Fruit fly (Drosophila melanogaster) whole organism, embryonic: ENCODE measurements around the gene CG32488.

Experiments
- Atf3 ChIP-seq: fragments of 200-800 bp; sonication (Bioruptor generic); optimal IDR thresholded peaks from 3 replicates; lab custom pipeline; 2016; ENCODE audit warnings: missing biosample characterization, missing genetic modification characterization
- B-H2 ChIP-seq: fragments of 200-800 bp; sonication (Bioruptor generic); optimal IDR thresholded peaks from 2 replicates; lab custom pipeline; 2018; ENCODE audit warnings: missing biosample characterization, mild to moderate bottlenecking, missing genetic modification characterization
- Bteb2 ChIP-seq: fragments of 200-800 bp; sonication (Bioruptor generic); optimal IDR thresholded peaks from 2 replicates; lab custom pipeline; 2016; ENCODE audit warnings: missing biosample characterization, missing genetic modification characterization
- CG10209 ChIP-seq: fragments of 200-800 bp; sonication (Bioruptor generic); optimal IDR thresholded peaks from 3 replicates; lab custom pipeline; 2017; ENCODE audit warnings: missing biosample characterization, mild to moderate bottlenecking, missing genetic modification characterization, missing genetic modification reagents
- CG11093 ChIP-seq: fragments of 200-800 bp; sonication (Bioruptor generic); IDR thresholded peaks from 3 replicates; pipeline ENCODE4 v1.3.6; 2022; ENCODE audit warnings: missing biosample characterization, missing genetic modification characterization
- CG13287 ChIP-seq: fragments of 200-800 bp; sonication (Bioruptor generic); IDR thresholded peaks from 2 replicates; pipeline ENCODE4 v1.3.6; 2022; ENCODE audit warnings: missing biosample characterization, missing genetic modification characterization; ENCODE audit not compliant: partially characterized antibody
- CG14050 ChIP-seq: fragments of 200-800 bp; sonication (Bioruptor generic); IDR thresholded peaks from 3 replicates; pipeline ENCODE4 v1.3.6; 2022; ENCODE audit warnings: missing biosample characterization, missing genetic modification characterization
- CG17359 ChIP-seq: fragments of 200-800 bp; sonication (Bioruptor generic); optimal IDR thresholded peaks from 3 replicates; lab custom pipeline; 2018; ENCODE audit warnings: missing biosample characterization, mild to moderate bottlenecking, missing genetic modification characterization, moderate library complexity
- CG1792 ChIP-seq: fragments of 200-800 bp; sonication (Bioruptor generic); optimal IDR thresholded peaks from 2 replicates; lab custom pipeline; 2016; ENCODE audit warnings: missing biosample characterization, missing genetic modification characterization
- CG18619 ChIP-seq: fragments of 200-800 bp; sonication (Bioruptor generic); optimal IDR thresholded peaks from 3 replicates; lab custom pipeline; 2017; ENCODE audit warnings: missing biosample characterization, mild to moderate bottlenecking, missing genetic modification characterization
- CG34224 ChIP-seq: fragments of 200-800 bp; sonication (Bioruptor generic); IDR thresholded peaks from 3 replicates; pipeline ENCODE4 v1.3.6; 2022; ENCODE audit warnings: missing biosample characterization, missing genetic modification characterization; ENCODE audit not compliant: partially characterized antibody
- CG5180 ChIP-seq: fragments of 200-800 bp; sonication (Bioruptor generic); optimal IDR thresholded peaks from 3 replicates; lab custom pipeline; 2017; ENCODE audit warnings: missing biosample characterization, missing genetic modification characterization, mild to moderate bottlenecking, moderate library complexity, missing genetic modification reagents
- CG6683 ChIP-seq: fragments of 200-800 bp; sonication (Bioruptor generic); optimal IDR thresholded peaks from 2 replicates; lab custom pipeline; 2017; ENCODE audit warnings: missing biosample characterization, mild to moderate bottlenecking, missing genetic modification characterization, missing genetic modification reagents
- CG7987 ChIP-seq: fragments of 200-800 bp; sonication (Bioruptor generic); optimal IDR thresholded peaks from 2 replicates; lab custom pipeline; 2018; ENCODE audit warnings: missing biosample characterization, mild to moderate bottlenecking, missing genetic modification characterization, moderate library complexity
- CG8089 ChIP-seq: fragments of 200-800 bp; sonication (Bioruptor generic); optimal IDR thresholded peaks from 3 replicates; lab custom pipeline; 2016; ENCODE audit warnings: missing biosample characterization, missing genetic modification characterization
- CG9215 ChIP-seq: fragments of 200-800 bp; sonication (Bioruptor generic); IDR thresholded peaks from 2 replicates; pipeline ENCODE4 v1.3.6; 2022; ENCODE audit warnings: missing biosample characterization, missing genetic modification characterization
- CG9932 ChIP-seq: fragments of 200-800 bp; sonication (Bioruptor generic); IDR thresholded peaks from 2 replicates; pipeline ENCODE4 v1.3.6; 2022; ENCODE audit warnings: missing biosample characterization, missing genetic modification characterization
- CrebB ChIP-seq: fragments of 200-800 bp; sonication (Bioruptor generic); optimal IDR thresholded peaks from 3 replicates; lab custom pipeline; 2018; ENCODE audit warnings: missing biosample characterization, mild to moderate bottlenecking, missing genetic modification characterization
- D ChIP-seq, 2 experiments: fragments of 200-800 bp in 1 of 2; fragments of >200 bp in 1 of 2; sonication (Bioruptor generic) in 1 of 2; optimal IDR thresholded peaks; 2 replicates in 1 of 2; 3 replicates in 1 of 2; lab custom pipeline; 2017; ENCODE audit warnings: mild to moderate bottlenecking in 1 of 2, missing biosample characterization in 1 of 2, missing genetic modification characterization in 1 of 2, missing genetic modification reagents in 1 of 2
- Dll ChIP-seq: fragments of 200-800 bp; sonication (Bioruptor generic); IDR thresholded peaks from 4 replicates; pipeline ENCODE4 v1.3.6; 2022; ENCODE audit warnings: missing biosample characterization, missing genetic modification characterization; ENCODE audit not compliant: partially characterized antibody
- Dref ChIP-seq: fragments of 200-800 bp; sonication (Bioruptor generic); IDR thresholded peaks from 2 replicates; pipeline ENCODE4 v1.3.6; 2022; ENCODE audit warnings: missing biosample characterization, missing genetic modification characterization
- Hey ChIP-seq: fragments of 200-800 bp; sonication (Bioruptor generic); optimal IDR thresholded peaks from 3 replicates; lab custom pipeline; 2018; ENCODE audit warnings: missing biosample characterization, mild to moderate bottlenecking, missing genetic modification characterization
- Hmx ChIP-seq: fragments of 200-800 bp; sonication (Bioruptor generic); optimal IDR thresholded peaks from 2 replicates; lab custom pipeline; 2016; ENCODE audit warnings: missing biosample characterization, missing genetic modification characterization
- Meics ChIP-seq: fragments of 200-800 bp; sonication (Bioruptor generic); optimal IDR thresholded peaks from 2 replicates; lab custom pipeline; 2017; ENCODE audit warnings: missing biosample characterization, mild to moderate bottlenecking, missing genetic modification characterization
- Rfx ChIP-seq: fragments of 200-800 bp; sonication (Bioruptor generic); IDR thresholded peaks from 2 replicates; pipeline ENCODE4 v1.3.6; 2022; ENCODE audit warnings: missing biosample characterization, missing genetic modification characterization
- Xbp1 ChIP-seq: fragments of 200-800 bp; sonication (Bioruptor generic); optimal IDR thresholded peaks from 3 replicates; lab custom pipeline; 2016; ENCODE audit warnings: missing biosample characterization, mild to moderate bottlenecking, missing genetic modification characterization
- YL-1 ChIP-seq: fragments of 200-800 bp; sonication (Bioruptor generic); optimal IDR thresholded peaks from 3 replicates; lab custom pipeline; 2017; ENCODE audit warnings: missing biosample characterization, mild to moderate bottlenecking, missing genetic modification characterization
- ac ChIP-seq: fragments of 200-800 bp; sonication (Bioruptor generic); optimal IDR thresholded peaks from 3 replicates; lab custom pipeline; 2017; ENCODE audit warnings: missing biosample characterization, mild to moderate bottlenecking, missing genetic modification characterization
- aop ChIP-seq: fragments of 200-800 bp; sonication (Bioruptor generic); IDR thresholded peaks from 2 replicates; pipeline ENCODE4 v1.3.6; 2022; ENCODE audit warnings: missing biosample characterization, missing genetic modification characterization
- ato ChIP-seq: fragments of 200-800 bp; sonication (Bioruptor generic); IDR thresholded peaks from 2 replicates; pipeline ENCODE4 v1.3.6; 2022; ENCODE audit warnings: missing biosample characterization, missing genetic modification characterization; ENCODE audit not compliant: partially characterized antibody
- disco-r ChIP-seq: fragments of 200-800 bp; sonication (Bioruptor generic); optimal IDR thresholded peaks from 2 replicates; lab custom pipeline; 2016; ENCODE audit warnings: missing biosample characterization, missing genetic modification characterization
- dm ChIP-seq: fragments of 200-800 bp; sonication (Bioruptor generic); optimal IDR thresholded peaks from 3 replicates; lab custom pipeline; 2016; ENCODE audit warnings: missing biosample characterization, missing genetic modification characterization
- gfzf ChIP-seq: fragments of 200-800 bp; sonication (Bioruptor generic); optimal IDR thresholded peaks from 2 replicates; lab custom pipeline; 2016; ENCODE audit warnings: missing biosample characterization, mild to moderate bottlenecking, missing genetic modification characterization, moderate library complexity
- insv ChIP-seq, 2 experiments: fragments of 200-800 bp; sonication (Bioruptor generic); optimal IDR thresholded peaks; 3 replicates each; lab custom pipeline; 2016 to 2018; ENCODE audit warnings: missing biosample characterization in 2 of 2, missing genetic modification characterization in 2 of 2
- kah ChIP-seq: fragments of 200-800 bp; sonication (Bioruptor generic); optimal IDR thresholded peaks from 2 replicates; lab custom pipeline; 2018; ENCODE audit warnings: missing biosample characterization, mild to moderate bottlenecking, missing genetic modification characterization
- lmd ChIP-seq: fragments of 200-800 bp; sonication (Bioruptor generic); IDR thresholded peaks from 2 replicates; pipeline ENCODE4 v1.3.6; 2022; ENCODE audit warnings: missing biosample characterization, missing genetic modification characterization
- p53 ChIP-seq: fragments of 200-800 bp; sonication (Bioruptor generic); optimal IDR thresholded peaks from 2 replicates; lab custom pipeline; 2016; ENCODE audit warnings: missing biosample characterization, missing genetic modification characterization
- pita ChIP-seq: fragments of 200-800 bp; sonication (Bioruptor generic); optimal IDR thresholded peaks from 2 replicates; lab custom pipeline; 2017; ENCODE audit warnings: missing biosample characterization, mild to moderate bottlenecking, missing genetic modification characterization
- pros ChIP-seq: fragments of 200-800 bp; sonication (Bioruptor generic); optimal IDR thresholded peaks from 3 replicates; lab custom pipeline; 2019; ENCODE audit warnings: missing biosample characterization, mild to moderate bottlenecking, missing genetic modification characterization, moderate library complexity
- ranshi ChIP-seq: fragments of 200-800 bp; sonication (Bioruptor generic); IDR thresholded peaks from 2 replicates; pipeline ENCODE4 v1.3.6; 2022; ENCODE audit warnings: missing biosample characterization, missing genetic modification characterization
- repo ChIP-seq: fragments of 200-800 bp; sonication (Bioruptor generic); optimal IDR thresholded peaks from 2 replicates; lab custom pipeline; 2016; ENCODE audit warnings: missing biosample characterization, missing genetic modification characterization
- ro ChIP-seq: fragments of 200-800 bp; sonication (Bioruptor generic); IDR thresholded peaks from 2 replicates; pipeline ENCODE4 v1.3.6; 2022; ENCODE audit warnings: missing biosample characterization, missing genetic modification characterization
- sc ChIP-seq, 3 experiments: fragments of >200 bp in 2 of 3; fragments of 200-800 bp in 1 of 3; sonication (Bioruptor generic) in 1 of 3; optimal IDR thresholded peaks; 2 replicates in 2 of 3; 3 replicates in 1 of 3; lab custom pipeline; 2017; ENCODE audit warnings: mild to moderate bottlenecking in 1 of 3, missing biosample characterization in 1 of 3, missing genetic modification characterization in 1 of 3, missing genetic modification reagents in 1 of 3
- sens ChIP-seq: fragments of 200-800 bp; sonication (Bioruptor generic); peaks from one replicate; lab custom pipeline; 2016; ENCODE audit warnings: missing biosample characterization, missing genetic modification characterization
- tio ChIP-seq: fragments of 200-800 bp; sonication (Bioruptor generic); optimal IDR thresholded peaks from 2 replicates; lab custom pipeline; 2017; ENCODE audit warnings: missing biosample characterization, missing genetic modification characterization, inconsistent platforms
- unc-4 ChIP-seq: fragments of 200-800 bp; sonication (Bioruptor generic); IDR thresholded peaks from 2 replicates; pipeline ENCODE4 v1.3.6; 2022; ENCODE audit warnings: missing biosample characterization, missing genetic modification characterization; ENCODE audit not compliant: partially characterized antibody
- wdn ChIP-seq: fragments of 200-800 bp; sonication (Bioruptor generic); IDR thresholded peaks from 2 replicates; pipeline ENCODE4 v1.3.6; 2022; ENCODE audit warnings: missing biosample characterization, missing genetic modification characterization
- yki ChIP-seq: fragments of >200 bp; optimal IDR thresholded peaks from 3 replicates; lab custom pipeline; 2018

CG32488 gene

dm6 chr3L:3042150-3043049, 26.5 kb upstream of the CG32488 start, which contains the start of gene Prx4 (continued):
- TF ChIP-seq yki (lab: Kevin White, UChicago) (no peak), Dll (GFP tag; lab: Robert Waterston, UW) (no peak), CG34224 (no peak), Meics (GFP tag; lab: Kevin White, UChicago) (peak; percentile 66), CG7987 (GFP tag; lab: Kevin White, UChicago) (no peak), CG18619 (GFP tag; lab: Kevin White, UChicago) (peak; percentile 47), D (optimal IDR thresholded peaks at IDR 0.05; lab: Kevin White, UChicago) (no peak), D (GFP tag; optimal IDR thresholded peaks at IDR 0.05; lab: Kevin White, UChicago) (peak; percentile 37), CG13287 (GFP tag; lab: Robert Waterston, UW) (no peak; the same call in 1 of the 2 replicates), CG1792 (GFP tag; lab: Kevin White, UChicago) (no peak), Hey (tag; lab: Kevin White, UChicago) (no peak), CG9932 (GFP tag; lab: Robert Waterston, UW) (peak; percentile 74), YL-1 (no peak), CG10209 (GFP tag; lab: Kevin White, UChicago) (peak; percentile 71), CG11093 (peak; percentile 52; the same call in 2 of the 3 replicates), Atf3 (GFP tag; lab: Kevin White, UChicago) (no peak), sc (optimal IDR thresholded peaks at IDR 0.05; lab: Kevin White, UChicago) (no peak), sc (GFP tag; optimal IDR thresholded peaks at IDR 0.05; lab: Kevin White, UChicago) (peak; percentile 17), ro (no peak), Xbp1 (GFP tag; lab: Kevin White, UChicago) (peak; percentile 70), CG5180 (GFP tag; lab: Kevin White, UChicago) (peak; percentile 25), dm (GFP tag; lab: Kevin White, UChicago) (no peak), CG8089 (GFP tag; lab: Kevin White, UChicago) (no peak), lmd (peak; percentile 72; the same call in 1 of the 2 replicates), B-H2 (GFP tag; lab: Kevin White, UChicago) (no peak), Bteb2 (GFP tag; lab: Kevin White, UChicago) (peak; percentile 20), Hmx (GFP tag; lab: Kevin White, UChicago) (no peak), unc-4 (GFP tag; lab: Robert Waterston, UW) (no peak), ranshi (GFP tag; lab: Robert Waterston, UW) (peak; percentile 73), CG17359 (tag; lab: Kevin White, UChicago) (peak; percentile 84), p53 (no peak), sens (GFP tag; lab: Kevin White, UChicago) (peak; percentile 88), Dref (GFP tag; lab: Robert Waterston, UW) (no peak), disco-r (GFP tag; lab: Kevin White, UChicago) (no peak), CG14050 (GFP tag; lab: Robert Waterston, UW) (peak; percentile 55), pros (no peak), ato (GFP tag; lab: Robert Waterston, UW) (no peak), repo (no peak), pita (GFP tag; lab: Kevin White, UChicago) (no peak), insv (GFP tag; optimal IDR thresholded peaks at IDR 0.05; lab: Kevin White, UChicago) (no peak), wdn (GFP tag; lab: Robert Waterston, UW) (0 out of 2 replicates have a peak, but pooled peaks have one; percentile 30), ac (no peak), kah (peak; percentile 19), CrebB (tag; lab: Kevin White, UChicago) (peak; percentile 23), Rfx (GFP tag; lab: Robert Waterston, UW) (peak; percentile 77), gfzf (peak; percentile 87), tio (GFP tag; lab: Kevin White, UChicago) (peak; percentile 39), aop (GFP tag; lab: Robert Waterston, UW) (no peak), CG6683 (GFP tag; lab: Kevin White, UChicago) (peak; percentile 48), CG9215 (GFP tag; lab: Robert Waterston, UW) (peak; percentile 99)
